Worm (Caenorhabditis elegans): ENCODE data around the gene K09E2.2.

DNA sequence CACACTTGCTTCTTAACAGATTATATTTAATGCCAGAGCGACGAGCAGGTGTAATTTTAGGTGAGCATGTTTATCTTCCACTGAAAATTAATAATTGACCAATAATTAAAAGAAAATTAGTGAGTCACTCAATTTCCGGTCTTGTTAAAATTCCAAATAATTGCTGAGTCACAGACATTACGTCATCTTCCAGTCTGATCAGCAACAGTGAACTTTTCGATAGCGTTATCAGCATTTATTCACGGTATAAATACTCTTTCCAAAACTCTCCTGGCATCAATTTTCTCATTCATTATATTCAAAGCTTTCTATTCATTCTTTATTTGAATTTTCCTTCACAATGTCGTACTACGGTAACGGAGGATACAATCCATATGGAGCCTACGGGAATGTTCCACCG lies 36.6 kb downstream of the K09E2.2 start, which contains the start of gene kreg-1:
- no peak for TF ChIP-seq ztf-11 (tag; optimal IDR thresholded peaks at IDR 0.05)
- no peak for TF ChIP-seq pha-4 (tag; optimal IDR thresholded peaks at IDR 0.05)
- TF ChIP-seq ama-1 (optimal IDR thresholded peaks at IDR 0.05), result no peak
